Worm (Caenorhabditis elegans) whole organism, L1 larva: ENCODE measurements around the gene npr-30.
A peak's percentile ranks its signal among the peaks of the same experiment; 100 is the strongest.

Experiments
- F16B12.6 ChIP-seq: fragments of 150-350 bp; optimal IDR thresholded peaks from 2 replicates; lab custom pipeline; 2014; ENCODE audit warnings: missing biosample characterization, missing genetic modification characterization
- aly-2 ChIP-seq: fragments of 150-350 bp; optimal IDR thresholded peaks from 2 replicates; lab custom pipeline; 2014; ENCODE audit warnings: missing biosample characterization, missing genetic modification characterization
- blmp-1 ChIP-seq: fragments of 150-350 bp; optimal IDR thresholded peaks from 2 replicates; lab custom pipeline; 2014; ENCODE audit warnings: missing biosample characterization, missing genetic modification characterization
- ceh-63 ChIP-seq: fragments of 200-800 bp; sonication (Bioruptor generic); optimal IDR thresholded peaks from 2 replicates; lab custom pipeline; 2018; ENCODE audit warnings: mild to moderate bottlenecking, missing genetic modification characterization, missing compliant biosample characterization
- ceh-8 ChIP-seq: fragments of 200-800 bp; sonication (Bioruptor generic); optimal IDR thresholded peaks from 2 replicates; lab custom pipeline; 2018; ENCODE audit warnings: mild to moderate bottlenecking, missing genetic modification characterization, moderate library complexity, missing compliant biosample characterization
- ceh-82 ChIP-seq, 3 experiments: fragments of 150-350 bp in 1 of 3; sonication (generic microtip) in 2 of 3; optimal IDR thresholded peaks; 2 replicates each; lab custom pipeline; 2014 to 2017; ENCODE audit warnings: missing biosample characterization in 3 of 3, missing genetic modification characterization in 3 of 3
- ceh-88 ChIP-seq: fragments of 200-800 bp; sonication (Bioruptor generic); IDR thresholded peaks from 2 replicates; pipeline ENCODE4 v1.3.6; 2022; ENCODE audit warnings: missing genetic modification characterization, missing compliant biosample characterization
- ces-1 ChIP-seq: fragments of 150-350 bp; optimal IDR thresholded peaks from 2 replicates; lab custom pipeline; 2014; ENCODE audit warnings: missing biosample characterization, missing genetic modification reagents, missing genetic modification characterization
- dpl-1 ChIP-seq, 3 experiments: fragments of 150-350 bp in 2 of 3; sonication (generic microtip) in 1 of 3; optimal IDR thresholded peaks; 2 replicates each; lab custom pipeline; 2014 to 2017; ENCODE audit warnings: missing biosample characterization in 3 of 3, missing genetic modification characterization in 3 of 3, missing genetic modification reagents in 3 of 3
- dsc-1 ChIP-seq: sonication (generic microtip); optimal IDR thresholded peaks from 2 replicates; lab custom pipeline; 2016; ENCODE audit warnings: mild to moderate bottlenecking, missing genetic modification characterization, missing compliant biosample characterization
- efl-1 ChIP-seq, 4 experiments: fragments of 150-350 bp; optimal IDR thresholded peaks in 3 of 4; peaks in 1 of 4; 1 replicate in 1 of 4; 2 replicates in 3 of 4; lab custom pipeline; 2014; ENCODE audit warnings: missing biosample characterization in 2 of 4, missing genetic modification characterization in 2 of 4, missing genetic modification reagents in 2 of 4
- egl-13 ChIP-seq: sonication (generic microtip); optimal IDR thresholded peaks from 2 replicates; lab custom pipeline; 2016; ENCODE audit warnings: missing genotype, missing genetic modification reagents, missing genetic modification characterization, missing compliant biosample characterization
- fkh-10 ChIP-seq: sonication (generic microtip); optimal IDR thresholded peaks from 2 replicates; lab custom pipeline; 2017; ENCODE audit warnings: missing biosample characterization, missing genetic modification reagents, missing genetic modification characterization
- fkh-4 ChIP-seq: sonication (generic microtip); optimal IDR thresholded peaks from 2 replicates; lab custom pipeline; 2016; ENCODE audit warnings: missing compliant biosample characterization, missing genetic modification characterization, borderline replicate concordance
- fkh-8 ChIP-seq: sonication (generic microtip); optimal IDR thresholded peaks from 2 replicates; lab custom pipeline; 2016; ENCODE audit warnings: mild to moderate bottlenecking, missing genetic modification characterization, missing compliant biosample characterization
- fos-1 ChIP-seq: fragments of 150-350 bp; optimal IDR thresholded peaks from 2 replicates; lab custom pipeline; 2014; ENCODE audit warnings: missing biosample characterization, missing genetic modification characterization
- grh-1 ChIP-seq: fragments of 200-800 bp; sonication (Bioruptor generic); IDR thresholded peaks from 2 replicates; pipeline ENCODE4 v1.3.6; 2022; ENCODE audit warnings: missing genetic modification reagents, missing genetic modification characterization, missing compliant biosample characterization
- irx-1 ChIP-seq: sonication (generic microtip); optimal IDR thresholded peaks from 2 replicates; lab custom pipeline; 2016; ENCODE audit warnings: missing genetic modification characterization, missing compliant biosample characterization
- isw-1 ChIP-seq: fragments of 200-800 bp; sonication (Bioruptor generic); IDR thresholded peaks from 2 replicates; pipeline ENCODE4 v1.3.6; 2022; ENCODE audit warnings: missing genetic modification characterization, missing compliant biosample characterization
- jun-1 ChIP-seq: fragments of 150-350 bp; optimal IDR thresholded peaks from 2 replicates; lab custom pipeline; 2014; ENCODE audit warnings: missing biosample characterization, missing genetic modification reagents, missing genetic modification characterization
- lin-13 ChIP-seq: fragments of 150-350 bp; optimal IDR thresholded peaks from 2 replicates; lab custom pipeline; 2014; ENCODE audit warnings: missing biosample characterization, missing genetic modification reagents, missing genetic modification characterization
- lin-14 ChIP-seq: fragments of 200-800 bp; sonication (Bioruptor generic); optimal IDR thresholded peaks from 2 replicates; lab custom pipeline; 2018; ENCODE audit warnings: mild to moderate bottlenecking, missing genetic modification characterization, moderate library complexity, missing compliant biosample characterization
- lin-35 ChIP-seq, 2 experiments: fragments of 150-350 bp; optimal IDR thresholded peaks; 2 replicates each; lab custom pipeline; 2014; ENCODE audit warnings: missing biosample characterization in 2 of 2, missing genetic modification characterization in 2 of 2, missing genetic modification reagents in 2 of 2
- lir-3 ChIP-seq: sonication (generic microtip); optimal IDR thresholded peaks from 2 replicates; lab custom pipeline; 2016; ENCODE audit warnings: mild to moderate bottlenecking, missing genetic modification characterization, moderate library complexity, missing compliant biosample characterization; ENCODE audit not compliant: poor library complexity
- lsy-2 ChIP-seq, 2 experiments: fragments of 150-350 bp; optimal IDR thresholded peaks; 2 replicates each; lab custom pipeline; 2014; ENCODE audit warnings: missing biosample characterization in 2 of 2, missing genetic modification characterization in 2 of 2
- mab-9 ChIP-seq: fragments of 200-800 bp; sonication (Bioruptor generic); IDR thresholded peaks from 2 replicates; pipeline ENCODE4 v1.3.6; 2022; ENCODE audit warnings: missing genetic modification reagents, missing genetic modification characterization, missing compliant biosample characterization
- mdl-1 ChIP-seq, 2 experiments: fragments of 150-350 bp; optimal IDR thresholded peaks; 2 replicates each; lab custom pipeline; 2014 to 2017; ENCODE audit warnings: missing biosample characterization in 2 of 2, missing genetic modification characterization in 2 of 2, inconsistent platforms in 1 of 2
- mep-1 ChIP-seq: fragments of 150-350 bp; optimal IDR thresholded peaks from 2 replicates; lab custom pipeline; 2014; ENCODE audit warnings: missing biosample characterization, missing genetic modification characterization
- nhr-11 ChIP-seq: fragments of 150-350 bp; optimal IDR thresholded peaks from 2 replicates; lab custom pipeline; 2014; ENCODE audit warnings: missing biosample characterization, missing genetic modification characterization
- nhr-20 ChIP-seq: sonication (generic microtip); optimal IDR thresholded peaks from 2 replicates; lab custom pipeline; 2016; ENCODE audit warnings: mild to moderate bottlenecking, missing genetic modification characterization, missing compliant biosample characterization
- nhr-28 ChIP-seq: fragments of 150-350 bp; optimal IDR thresholded peaks from 2 replicates; lab custom pipeline; 2014; ENCODE audit warnings: missing biosample characterization, missing genetic modification characterization
- nhr-47 ChIP-seq: sonication (generic microtip); optimal IDR thresholded peaks from 2 replicates; lab custom pipeline; 2016; ENCODE audit warnings: mild to moderate bottlenecking, missing genetic modification characterization, moderate library complexity, missing compliant biosample characterization
- nhr-71 ChIP-seq: sonication (generic microtip); optimal IDR thresholded peaks from 2 replicates; lab custom pipeline; 2016; ENCODE audit warnings: mild to moderate bottlenecking, missing genetic modification characterization, moderate library complexity, missing compliant biosample characterization
- nhr-77 ChIP-seq: fragments of 150-350 bp; optimal IDR thresholded peaks from 2 replicates; lab custom pipeline; 2014; ENCODE audit warnings: missing biosample characterization, missing genetic modification characterization
- pag-3 ChIP-seq: sonication (generic microtip); optimal IDR thresholded peaks from 2 replicates; lab custom pipeline; 2017; ENCODE audit warnings: missing genetic modification characterization, mild to moderate bottlenecking, missing compliant biosample characterization, antibody characterized with exemption, borderline replicate concordance; ENCODE audit not compliant: insufficient read depth
- pax-3 ChIP-seq: fragments of 200-800 bp; sonication (Bioruptor generic); optimal IDR thresholded peaks from 2 replicates; lab custom pipeline; 2018; ENCODE audit warnings: mild to moderate bottlenecking, missing genetic modification characterization, moderate library complexity, missing compliant biosample characterization
- pqm-1 ChIP-seq: sonication (generic microtip); optimal IDR thresholded peaks from 3 replicates; lab custom pipeline; 2017; ENCODE audit warnings: missing biosample characterization, missing genetic modification characterization
- rnt-1 ChIP-seq: sonication (generic microtip); optimal IDR thresholded peaks from 2 replicates; lab custom pipeline; 2016; ENCODE audit warnings: mild to moderate bottlenecking, missing genetic modification characterization, moderate library complexity, missing compliant biosample characterization
- skn-1 ChIP-seq: fragments of 150-350 bp; optimal IDR thresholded peaks from 2 replicates; lab custom pipeline; 2014; ENCODE audit warnings: missing biosample characterization, missing genetic modification characterization
- snu-23 ChIP-seq: sonication (generic microtip); optimal IDR thresholded peaks from 2 replicates; lab custom pipeline; 2016; ENCODE audit warnings: missing genetic modification characterization, missing compliant biosample characterization
- sox-4 ChIP-seq: sonication (generic microtip); optimal IDR thresholded peaks from 2 replicates; lab custom pipeline; 2016; ENCODE audit warnings: missing genetic modification characterization, missing compliant biosample characterization
- sptf-1 ChIP-seq: fragments of 150-350 bp; optimal IDR thresholded peaks from 2 replicates; lab custom pipeline; 2014; ENCODE audit warnings: missing biosample characterization, missing genetic modification characterization
- swsn-7 ChIP-seq: sonication (generic microtip); optimal IDR thresholded peaks from 2 replicates; lab custom pipeline; 2016; ENCODE audit warnings: missing genetic modification characterization, missing compliant biosample characterization
- tlp-1 ChIP-seq: fragments of 150-350 bp; optimal IDR thresholded peaks from 2 replicates; lab custom pipeline; 2014; ENCODE audit warnings: missing biosample characterization, missing genetic modification characterization
- unc-130 ChIP-seq: fragments of 150-350 bp; optimal IDR thresholded peaks from 2 replicates; lab custom pipeline; 2017; ENCODE audit warnings: missing biosample characterization, missing genetic modification characterization, inconsistent platforms
- unc-62 ChIP-seq: fragments of 150-350 bp; optimal IDR thresholded peaks from 2 replicates; lab custom pipeline; 2014; ENCODE audit warnings: missing biosample characterization, missing genetic modification reagents, missing genetic modification characterization
- unc-86 ChIP-seq: sonication (generic microtip); optimal IDR thresholded peaks from 2 replicates; lab custom pipeline; 2016; ENCODE audit warnings: missing genetic modification characterization, missing compliant biosample characterization
- vab-15 ChIP-seq: sonication (generic microtip); optimal IDR thresholded peaks from 2 replicates; lab custom pipeline; 2017; ENCODE audit warnings: missing genotype, mild to moderate bottlenecking, missing genetic modification characterization, missing compliant biosample characterization
- xbp-1 ChIP-seq: sonication (generic microtip); optimal IDR thresholded peaks from 2 replicates; lab custom pipeline; 2016; ENCODE audit warnings: missing genetic modification characterization, missing compliant biosample characterization
- zag-1 ChIP-seq: fragments of 150-350 bp; optimal IDR thresholded peaks from 2 replicates; lab custom pipeline; 2014; ENCODE audit warnings: missing biosample characterization, missing genetic modification characterization
- ztf-11 ChIP-seq, 2 experiments: sonication (generic microtip); optimal IDR thresholded peaks; 2 replicates each; lab custom pipeline; 2016 to 2017; ENCODE audit warnings: missing genetic modification characterization in 2 of 2, missing biosample characterization in 1 of 2, missing compliant biosample characterization in 1 of 2
- ztf-4 ChIP-seq: fragments of 150-350 bp; optimal IDR thresholded peaks from 2 replicates; lab custom pipeline; 2014; ENCODE audit warnings: missing biosample characterization, missing genetic modification characterization

npr-30 gene

ce11 chrIII:25582-25996 is 22.5 kb downstream of the npr-30 start:
- TF ChIP-seq dsc-1 (tag; lab: Kevin White, UChicago) (peak; percentile 66), mab-9 (GFP tag; lab: Robert Waterston, UW) (peak; percentile 61; the same call in 1 of the 2 replicates), ceh-63 (GFP tag; lab: Kevin White, UChicago) (no peak), unc-62 (no peak), jun-1 (peak; percentile 70), nhr-20 (tag; lab: Kevin White, UChicago) (peak; percentile 84), lir-3 (tag; lab: Kevin White, UChicago) (no peak), lsy-2 (tag; optimal IDR thresholded peaks at IDR 0.05; lab: Kevin White, UChicago) (peak; percentile 55 to 59), nhr-77 (tag; lab: Kevin White, UChicago) (no peak), pqm-1 (tag; lab: Kevin White, UChicago) (no peak), tlp-1 (tag; lab: Kevin White, UChicago) (no peak), pag-3 (tag; lab: Kevin White, UChicago) (no peak), fos-1 (peak; percentile 43), xbp-1 (tag; lab: Kevin White, UChicago) (peak; percentile 52), sox-4 (tag; lab: Kevin White, UChicago) (peak; percentile 74), fkh-8 (tag; lab: Kevin White, UChicago) (peak; percentile 79), pax-3 (tag; lab: Kevin White, UChicago) (peak; percentile 21), F16B12.6 (tag; lab: Kevin White, UChicago) (no peak), blmp-1 (tag; lab: Kevin White, UChicago) (no peak), efl-1 (optimal IDR thresholded peaks at IDR 0.05; lab: Kevin White, UChicago) (peak; percentile 54 to 61), efl-1 (GFP tag; optimal IDR thresholded peaks at IDR 0.05 in 1 of 2; lab: Kevin White, UChicago) (peak; percentile 17 to 92), grh-1 (GFP tag; lab: Robert Waterston, UW) (no peak), snu-23 (GFP tag; lab: Kevin White, UChicago) (peak; percentile 60), fkh-4 (tag; lab: Kevin White, UChicago) (no peak), nhr-11 (no peak), ces-1 (peak; percentile 32), mdl-1 (tag; optimal IDR thresholded peaks at IDR 0.05; lab: Kevin White, UChicago) (peak in 1 of 2 experiments; percentile 13), ceh-82 (tag; optimal IDR thresholded peaks at IDR 0.05; lab: Kevin White, UChicago) (peak; percentile 46 to 85 (median 77)), skn-1 (tag; lab: Kevin White, UChicago) (peak; percentile 43), nhr-71 (tag; lab: Kevin White, UChicago) (peak; percentile 84), ceh-88 (no peak), dpl-1 (GFP tag; optimal IDR thresholded peaks at IDR 0.05; lab: Kevin White, UChicago) (peak; percentile 5 to 36 (median 23)), swsn-7 (tag; lab: Kevin White, UChicago) (peak; percentile 78), unc-130 (tag; lab: Kevin White, UChicago) (no peak), mep-1 (tag; lab: Kevin White, UChicago) (peak; percentile 20), lin-35 (GFP tag; optimal IDR thresholded peaks at IDR 0.05; lab: Kevin White, UChicago) (peak in 1 of 2 experiments; percentile 56), sptf-1 (tag; lab: Kevin White, UChicago) (no peak), egl-13 (tag; lab: Kevin White, UChicago) (peak; percentile 85), nhr-28 (no peak), vab-15 (tag; lab: Kevin White, UChicago) (no peak), lin-14 (GFP tag; lab: Kevin White, UChicago) (peak; percentile 94), isw-1 (GFP tag; lab: Robert Waterston, UW) (peak; percentile 53), zag-1 (tag; lab: Kevin White, UChicago) (peak; percentile 18), irx-1 (tag; lab: Kevin White, UChicago) (peak; percentile 15), rnt-1 (peak; percentile 61), unc-86 (tag; lab: Kevin White, UChicago) (peak; percentile 78), lin-13 (peak; percentile 30), ztf-11 (tag; optimal IDR thresholded peaks at IDR 0.05; lab: Kevin White, UChicago) (peak in 1 of 2 experiments; percentile 65), fkh-10 (GFP tag; lab: Kevin White, UChicago) (peak; percentile 91), aly-2 (tag; lab: Kevin White, UChicago) (no peak), ztf-4 (tag; lab: Kevin White, UChicago) (peak; percentile 37), ceh-8 (GFP tag; lab: Kevin White, UChicago) (peak; percentile 26), nhr-47 (peak; percentile 84)
